Fruit fly (Drosophila melanogaster): ENCODE results near the gene Mrm2.

- TF ChIP-seq kay (GFP tag; ENCODE audit: borderline replicate concordance) (no peak), cic (GFP tag; optimal IDR thresholded peaks at IDR 0.05) (peak; percentile 32), Crg-1 (GFP tag; optimal IDR thresholded peaks at IDR 0.05) (no peak), toe (GFP tag; optimal IDR thresholded peaks at IDR 0.05) (no peak)
Measured at dm6 chr3R:19836687-19837086, 24.7 kb upstream of the Mrm2 start, which contains the start of gene bnl.

All from whole organism, adult.